Worm (Caenorhabditis elegans) whole organism, L4/young adult: ENCODE data around the gene peb-1.

Source experiments
- W03F9.2 ChIP-seq: fragments of 150-350 bp; optimal IDR thresholded peaks from 2 replicates; lab custom pipeline; 2014; ENCODE audit warnings: missing biosample characterization, missing genetic modification characterization
- dao-5 ChIP-seq: sonication (generic microtip); optimal IDR thresholded peaks from 2 replicates; lab custom pipeline; 2016; ENCODE audit warnings: missing genotype, missing genetic modification characterization, moderate library complexity, missing compliant biosample characterization
- him-1 ChIP-seq: sonication (generic microtip); optimal IDR thresholded peaks from 2 replicates; lab custom pipeline; 2016; ENCODE audit warnings: missing genotype, missing genetic modification reagents, missing genetic modification characterization, missing compliant biosample characterization

DNA sequence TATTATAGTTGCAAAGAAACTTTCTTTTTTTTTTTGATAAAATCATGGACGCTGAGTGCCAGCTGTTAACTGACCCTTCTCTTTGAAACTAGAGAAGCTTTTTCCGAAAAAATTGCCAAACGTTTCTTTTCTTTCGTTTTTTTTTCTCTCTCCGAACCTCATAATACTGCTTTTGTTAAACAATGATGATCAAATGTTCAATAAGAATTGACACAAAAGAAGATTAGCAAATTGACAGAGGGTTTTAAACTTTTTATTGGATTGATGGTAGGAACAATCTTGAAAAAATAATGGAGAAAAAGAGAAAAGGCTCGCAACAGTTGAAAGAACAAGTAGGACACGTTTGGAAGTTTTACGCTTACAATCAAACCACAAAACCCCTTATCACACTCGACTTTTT, 10.0 kb downstream of the peb-1 start, which contains the start of gene hex-1:
- TF ChIP-seq W03F9.2 (tag; lab: Kevin White, UChicago) = no peak
- TF ChIP-seq him-1 (tag; lab: Kevin White, UChicago) = no peak
- TF ChIP-seq dao-5 (tag; lab: Kevin White, UChicago) = no peak
